Fruit fly (Drosophila melanogaster): ENCODE measurements around the gene CG16782.

CG16782 gene

DNA sequence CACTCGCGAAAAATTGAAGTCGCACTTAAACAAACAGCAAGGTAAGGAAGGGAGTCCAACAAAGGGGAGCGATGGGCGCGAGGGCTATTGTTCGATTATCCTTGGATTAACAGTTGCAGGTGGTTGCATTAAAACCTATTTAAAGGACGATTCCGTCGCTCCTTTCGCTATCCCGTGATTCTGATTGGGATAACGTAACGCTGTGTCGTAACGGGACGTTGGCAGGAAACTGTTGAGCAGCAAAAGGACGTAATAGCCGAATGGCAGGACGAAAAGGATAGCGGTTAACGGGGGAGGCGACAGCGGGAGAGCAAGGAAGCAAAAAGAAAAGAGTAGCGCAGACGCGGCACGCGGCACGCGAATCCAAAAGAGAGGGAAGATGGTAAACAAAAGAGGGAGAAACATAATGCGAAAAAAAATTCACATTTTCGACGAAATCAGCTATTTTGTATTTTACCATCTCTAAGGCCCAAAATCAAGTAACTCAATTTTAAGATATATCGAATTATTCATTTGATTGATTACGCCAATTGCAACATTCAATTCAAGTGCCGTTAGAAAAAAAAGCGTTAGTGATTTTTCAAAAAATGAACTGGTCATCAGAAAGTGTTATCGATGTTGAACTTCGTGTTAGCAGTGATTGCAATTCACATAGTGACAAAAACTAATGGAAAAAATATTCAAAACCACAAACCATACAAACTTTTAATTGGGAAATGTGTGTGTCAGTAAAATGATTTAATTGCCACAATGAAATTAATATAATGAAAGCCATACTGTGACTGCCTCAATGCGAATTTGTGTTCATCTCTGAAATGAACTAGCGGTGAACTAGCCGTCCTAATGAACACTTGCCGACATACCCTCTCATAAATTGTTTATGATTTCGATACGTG lies 22.3 kb upstream of the CG16782 start, which contains the start of the genes CG10804 and CG10802 (continued):
- TF ChIP-seq CG10979 (tag; optimal IDR thresholded peaks at IDR 0.05) = peak; percentile 49
- TF ChIP-seq Ssrp (tag; optimal IDR thresholded peaks at IDR 0.05) = peak; percentile 65
- TF ChIP-seq bowl (GFP tag; IDR thresholded peaks at IDR 0.05) = 0 out of 2 replicates have a peak, but pooled peaks have one; percentile 20
- TF ChIP-seq GATAe (GFP tag; conservative IDR thresholded peaks at IDR 0.05) = peak; percentile 61; the same call in 1 of the 2 replicates
- TF ChIP-seq tap (tag; optimal IDR thresholded peaks at IDR 0.05) = no peak
- peak; percentile 83 for TF ChIP-seq Ada2b (GFP tag; IDR thresholded peaks at IDR 0.05)
- peak; percentile 82 for TF ChIP-seq CG14667 (GFP tag; IDR thresholded peaks at IDR 0.05)
- no peak for TF ChIP-seq Stat92E (GFP tag; optimal IDR thresholded peaks at IDR 0.05)
- TF ChIP-seq CG7987 (GFP tag; optimal IDR thresholded peaks at IDR 0.05) = peak; percentile 14
- peak; percentile 86 for TF ChIP-seq stc (GFP tag; IDR thresholded peaks at IDR 0.05)
- TF ChIP-seq unpg (GFP tag; optimal IDR thresholded peaks at IDR 0.05) = peak; percentile 70
- peak; percentile 66 for TF ChIP-seq ab (GFP tag; optimal IDR thresholded peaks at IDR 0.05)
- peak; percentile 45; the same call in 1 of the 2 replicates for TF ChIP-seq hbn (GFP tag; IDR thresholded peaks at IDR 0.05; ENCODE audit: partially characterized antibody)
- TF ChIP-seq row (GFP tag; IDR thresholded peaks at IDR 0.05) = peak; percentile 95
- peak; percentile 27 for TF ChIP-seq Fer2 (tag; optimal IDR thresholded peaks at IDR 0.05)
- TF ChIP-seq zfh1 (GFP tag; IDR thresholded peaks at IDR 0.05) = peak; percentile 90
- peak; percentile 42 for TF ChIP-seq schlank (tag; optimal IDR thresholded peaks at IDR 0.05)
- TF ChIP-seq jigr1 (GFP tag; IDR thresholded peaks at IDR 0.05) = peak; percentile 57; the same call in 1 of the 3 replicates
- peak; percentile 77 for TF ChIP-seq CG1603 (tag; optimal IDR thresholded peaks at IDR 0.05)
- peak; percentile 70 for TF ChIP-seq CG18599 (GFP tag; optimal IDR thresholded peaks at IDR 0.05)
- TF ChIP-seq CG14710 (tag; optimal IDR thresholded peaks at IDR 0.05) = peak; percentile 73
- peak; percentile 12; the same call in 1 of the 2 replicates for TF ChIP-seq tna (GFP tag; IDR thresholded peaks at IDR 0.05; ENCODE audit: partially characterized antibody)
- no peak for TF ChIP-seq CG17568 (GFP tag; optimal IDR thresholded peaks at IDR 0.05)
- peak; percentile 74 for TF ChIP-seq so (GFP tag; IDR thresholded peaks at IDR 0.05)
- TF ChIP-seq CG10654 (GFP tag; optimal IDR thresholded peaks at IDR 0.05) = peak; percentile 65
- TF ChIP-seq Hr3 (GFP tag; optimal IDR thresholded peaks at IDR 0.05) = peak; percentile 70
- peak; percentile 38; the same call in 1 of the 2 replicates for TF ChIP-seq toy (GFP tag; IDR thresholded peaks at IDR 0.05)
- no peak for TF ChIP-seq sc (optimal IDR thresholded peaks at IDR 0.05)
- peak; percentile 16 for TF ChIP-seq sc (GFP tag; optimal IDR thresholded peaks at IDR 0.05)
- no peak for TF ChIP-seq CG4707 (GFP tag; optimal IDR thresholded peaks at IDR 0.05)
- TF ChIP-seq CG15696 (tag; optimal IDR thresholded peaks at IDR 0.05) = peak; percentile 55
- no peak for TF ChIP-seq kni (GFP tag; optimal IDR thresholded peaks at IDR 0.05)
- TF ChIP-seq E2f1 (GFP tag; IDR thresholded peaks at IDR 0.05) = peak; percentile 86
- peak; percentile 93 for TF ChIP-seq Xrp1 (GFP tag; IDR thresholded peaks at IDR 0.05)
- peak; percentile 71 for TF ChIP-seq CG4282 (GFP tag; optimal IDR thresholded peaks at IDR 0.05)
- peak; percentile 62 for TF ChIP-seq Dref (GFP tag; IDR thresholded peaks at IDR 0.05)
- no peak for TF ChIP-seq CG3838 (GFP tag; optimal IDR thresholded peaks at IDR 0.05)
- TF ChIP-seq dan (GFP tag; IDR thresholded peaks at IDR 0.05) = peak; percentile 30; the same call in 1 of the 2 replicates
- TF ChIP-seq B-H1 (GFP tag; IDR thresholded peaks at IDR 0.05) = peak; percentile 79
- peak; percentile 69 for TF ChIP-seq Ets97D (GFP tag; optimal IDR thresholded peaks at IDR 0.05)
- TF ChIP-seq ewg (GFP tag; optimal IDR thresholded peaks at IDR 0.05) = peak; percentile 79
- TF ChIP-seq vnd (GFP tag; IDR thresholded peaks at IDR 0.05; ENCODE audit: partially characterized antibody) = peak; percentile 57; the same call in 2 of the 3 replicates
- no peak for TF ChIP-seq CG12299 (tag; optimal IDR thresholded peaks at IDR 0.05)
- peak; percentile 40 for TF ChIP-seq CG1233 (GFP tag; optimal IDR thresholded peaks at IDR 0.05)
- TF ChIP-seq Dek (tag; optimal IDR thresholded peaks at IDR 0.05) = peak; percentile 58
- TF ChIP-seq CkIIα-i1 (GFP tag; IDR thresholded peaks at IDR 0.05) = no peak
- TF ChIP-seq tin (GFP tag; optimal IDR thresholded peaks at IDR 0.05) = peak; percentile 73
- peak; percentile 74 for TF ChIP-seq CHES-1-like (GFP tag; optimal IDR thresholded peaks at IDR 0.05)
